Worm (Caenorhabditis elegans) whole organism, midembryonic: ENCODE measurements around the gene C17C3.5.

Source experiments
- T22C8.4 ChIP-seq: fragments of 200-800 bp; sonication (Bioruptor generic); IDR thresholded peaks from 2 replicates; pipeline ENCODE4 v1.3.6; 2022; ENCODE audit warnings: missing genetic modification characterization, missing compliant biosample characterization
- cog-1 ChIP-seq: sonication (generic microtip); optimal IDR thresholded peaks from 2 replicates; lab custom pipeline; 2016; ENCODE audit warnings: missing genetic modification characterization, missing compliant biosample characterization
- flt-1 ChIP-seq: fragments of 200-800 bp; sonication (Bioruptor generic); IDR thresholded peaks from 2 replicates; pipeline ENCODE4 v1.3.6; 2022; ENCODE audit warnings: missing genetic modification characterization, missing compliant biosample characterization
- klf-2 ChIP-seq: fragments of 200-800 bp; sonication (Bioruptor generic); conservative IDR thresholded peaks from 2 replicates; pipeline ENCODE4 v1.3.6; 2022; ENCODE audit warnings: missing genetic modification reagents, missing genetic modification characterization, missing compliant biosample characterization
- med-1 ChIP-seq: sonication (generic microtip); optimal IDR thresholded peaks from 2 replicates; lab custom pipeline; 2017; ENCODE audit warnings: missing genetic modification characterization, mild to moderate bottlenecking, missing compliant biosample characterization, antibody characterized with exemption, missing genetic modification reagents; ENCODE audit not compliant: insufficient read depth
- ref-1 ChIP-seq: fragments of 200-800 bp; sonication (Bioruptor generic); conservative IDR thresholded peaks from 2 replicates; pipeline ENCODE4 v1.3.6; 2022; ENCODE audit warnings: missing genetic modification reagents, missing genetic modification characterization, missing compliant biosample characterization
- tab-1 ChIP-seq: fragments of 200-800 bp; sonication (Bioruptor generic); IDR thresholded peaks from 2 replicates; pipeline ENCODE4 v1.3.6; 2022; ENCODE audit warnings: missing genetic modification characterization, missing compliant biosample characterization
- ztf-23 ChIP-seq: fragments of 200-800 bp; sonication (Bioruptor generic); IDR thresholded peaks from 2 replicates; pipeline ENCODE4 v1.3.6; 2022; ENCODE audit warnings: missing genetic modification reagents, missing genetic modification characterization, missing compliant biosample characterization
- ztf-29 ChIP-seq: fragments of 200-800 bp; sonication (Bioruptor generic); IDR thresholded peaks from 2 replicates; pipeline ENCODE4 v1.3.6; 2022; ENCODE audit warnings: missing genetic modification reagents, missing genetic modification characterization, missing compliant biosample characterization

The C17C3.5 gene

DNA sequence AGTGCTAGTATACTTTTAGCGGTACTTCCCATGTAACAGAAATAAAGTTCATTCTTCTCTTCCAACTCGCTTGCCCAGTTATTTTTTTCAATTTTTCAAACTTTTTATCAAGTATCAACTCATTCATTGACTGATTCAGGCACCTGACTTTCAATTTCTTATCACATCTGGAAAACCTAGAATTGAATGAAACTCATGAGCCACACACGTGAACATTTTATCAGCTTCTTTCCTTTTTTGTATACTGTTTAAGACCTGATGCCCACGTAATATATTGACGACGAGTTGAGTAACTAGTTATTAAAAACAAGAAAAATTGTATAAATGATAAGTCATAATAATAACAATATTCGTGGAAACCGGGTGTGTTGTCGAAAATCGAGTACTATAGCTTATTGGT is 1.9 kb downstream of the C17C3.5 start:
- TF ChIP-seq med-1 (GFP tag; lab: Kevin White, UChicago) (no peak), T22C8.4 (GFP tag; lab: Robert Waterston, UW) (no peak)

DNA sequence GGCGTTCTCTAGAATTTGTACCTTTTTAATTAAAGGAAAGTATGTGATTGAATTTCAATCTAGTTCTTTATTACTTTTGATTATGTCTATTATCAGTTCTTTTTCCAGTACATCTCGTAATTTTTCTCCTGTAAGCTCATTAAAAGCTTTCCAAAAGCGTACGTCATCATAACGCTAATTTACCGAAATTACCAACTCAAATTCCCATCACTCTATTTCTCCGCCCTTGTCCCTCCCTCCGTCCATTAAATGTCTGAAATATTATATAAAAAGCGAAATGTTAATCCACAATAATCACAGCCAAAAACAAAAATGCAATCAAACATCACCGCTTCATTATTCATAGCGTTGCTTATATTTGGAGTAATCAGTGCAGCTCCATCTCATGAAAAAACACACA is 2.7 kb downstream of the C17C3.5 start, which contains the start of gene ins-12:
ins-12 (plus strand) TSS at position 301 of the 400 bp plus-strand sequence.
- TF ChIP-seq cog-1 (tag; lab: Kevin White, UChicago) (no peak), tab-1 (no peak), flt-1 (no peak), T22C8.4 (GFP tag; lab: Robert Waterston, UW) (no peak), med-1 (GFP tag; lab: Kevin White, UChicago) (no peak), ztf-29 (GFP tag; lab: Robert Waterston, UW) (no peak), klf-2 (GFP tag; lab: Robert Waterston, UW) (no peak), ref-1 (no peak), ztf-23 (GFP tag; lab: Robert Waterston, UW) (no peak)

DNA sequence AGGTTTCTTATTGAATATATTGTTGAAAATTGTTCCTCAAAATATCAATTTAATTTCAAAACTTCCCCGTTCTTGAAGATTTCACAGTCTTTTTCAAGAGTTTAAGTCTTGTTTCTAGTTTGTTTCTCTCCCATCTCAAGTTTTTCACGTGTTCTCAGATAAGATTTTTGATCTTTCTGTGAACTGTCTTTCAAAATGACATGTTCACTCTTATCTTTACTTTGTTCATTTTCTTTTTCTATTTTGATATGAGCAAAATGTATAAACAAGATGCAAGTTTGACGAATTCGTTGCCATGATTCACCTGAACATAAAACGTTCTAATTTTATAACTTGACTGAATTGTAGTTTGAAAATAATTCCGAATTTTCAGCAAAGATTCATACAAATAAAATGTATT is 3.2 kb downstream of the C17C3.5 start:
- no peak for TF ChIP-seq med-1 (GFP tag; lab: Kevin White, UChicago)
- no peak for TF ChIP-seq cog-1 (tag; lab: Kevin White, UChicago)
- no peak for TF ChIP-seq tab-1
- no peak for TF ChIP-seq flt-1
- TF ChIP-seq klf-2 (GFP tag; lab: Robert Waterston, UW): no peak
- TF ChIP-seq T22C8.4 (GFP tag; lab: Robert Waterston, UW): no peak
- TF ChIP-seq ref-1: no peak
- TF ChIP-seq ztf-23 (GFP tag; lab: Robert Waterston, UW): no peak
- no peak for TF ChIP-seq ztf-29 (GFP tag; lab: Robert Waterston, UW)

DNA sequence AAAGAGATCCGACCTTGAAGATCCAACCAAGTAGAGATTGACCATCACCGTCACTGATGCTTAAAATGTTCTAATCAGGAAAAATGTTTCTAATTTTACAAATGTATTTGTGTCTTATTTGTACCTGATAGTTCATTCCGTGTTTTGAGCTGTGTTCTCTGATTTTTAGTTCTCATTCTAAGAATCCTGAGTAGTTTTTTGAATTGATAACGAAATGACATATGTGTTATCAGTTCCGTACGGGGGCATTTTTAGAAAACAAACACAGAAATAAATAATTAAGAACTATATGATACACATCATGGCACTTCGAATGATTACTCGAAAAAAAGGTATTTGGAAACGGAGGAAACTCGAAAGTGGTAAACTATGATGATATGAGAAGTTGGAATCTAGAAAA is 3.9 kb downstream of the C17C3.5 start:
- TF ChIP-seq med-1 (GFP tag; lab: Kevin White, UChicago) (no peak), ref-1 (no peak), flt-1 (no peak), ztf-29 (GFP tag; lab: Robert Waterston, UW) (no peak), cog-1 (tag; lab: Kevin White, UChicago) (no peak), ztf-23 (GFP tag; lab: Robert Waterston, UW) (no peak), T22C8.4 (GFP tag; lab: Robert Waterston, UW) (no peak), klf-2 (GFP tag; lab: Robert Waterston, UW) (no peak), tab-1 (no peak)

DNA sequence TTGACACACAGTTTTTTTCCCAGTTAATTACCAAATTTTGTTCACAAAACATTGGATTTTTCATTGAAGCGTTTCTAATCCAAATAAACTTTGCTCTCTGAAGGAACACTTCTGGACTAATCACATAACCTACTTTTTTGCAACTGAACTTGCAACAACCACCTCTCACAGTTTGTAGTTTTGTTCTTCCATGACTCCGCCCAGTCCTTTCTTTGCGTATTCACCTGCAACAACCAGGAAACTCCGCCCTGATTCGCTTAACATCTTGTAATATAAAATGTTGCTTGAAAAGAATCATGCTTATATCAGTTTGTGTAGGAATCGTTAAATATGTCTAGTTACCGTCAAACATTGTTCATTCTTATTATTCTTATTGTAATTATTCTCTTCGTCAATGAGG is 4.8 kb downstream of the C17C3.5 start, which contains the start of gene ins-11:
ins-11 (plus strand) TSS at position 301 of the 400 bp plus-strand sequence.
- no peak for TF ChIP-seq T22C8.4 (GFP tag; lab: Robert Waterston, UW)
- no peak for TF ChIP-seq ztf-29 (GFP tag; lab: Robert Waterston, UW)
- no peak for TF ChIP-seq ztf-23 (GFP tag; lab: Robert Waterston, UW)

DNA sequence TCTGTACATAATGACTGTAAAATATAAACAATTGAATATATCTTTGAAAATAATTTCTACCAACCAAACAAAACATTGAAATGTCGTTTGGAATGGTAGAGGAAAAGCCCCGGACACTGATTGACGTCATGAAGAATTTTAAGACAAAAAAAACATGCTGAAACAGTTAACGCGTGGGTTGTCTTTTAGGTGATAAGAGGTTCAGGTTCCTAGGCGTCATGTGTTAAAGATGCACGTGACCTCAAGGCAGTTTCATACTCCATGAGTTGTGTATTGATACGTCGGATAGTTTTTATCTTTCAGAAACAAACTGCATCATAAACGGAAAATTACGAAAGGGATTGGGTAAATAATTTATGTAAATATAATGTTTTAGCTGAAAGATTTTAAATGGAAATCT is 5.5 kb downstream of the C17C3.5 start:
- TF ChIP-seq tab-1 (no peak), klf-2 (GFP tag; lab: Robert Waterston, UW) (no peak), ref-1 (no peak), flt-1 (no peak), med-1 (GFP tag; lab: Kevin White, UChicago) (no peak), ztf-29 (GFP tag; lab: Robert Waterston, UW) (no peak), T22C8.4 (GFP tag; lab: Robert Waterston, UW) (no peak), cog-1 (tag; lab: Kevin White, UChicago) (no peak), ztf-23 (GFP tag; lab: Robert Waterston, UW) (no peak)

DNA sequence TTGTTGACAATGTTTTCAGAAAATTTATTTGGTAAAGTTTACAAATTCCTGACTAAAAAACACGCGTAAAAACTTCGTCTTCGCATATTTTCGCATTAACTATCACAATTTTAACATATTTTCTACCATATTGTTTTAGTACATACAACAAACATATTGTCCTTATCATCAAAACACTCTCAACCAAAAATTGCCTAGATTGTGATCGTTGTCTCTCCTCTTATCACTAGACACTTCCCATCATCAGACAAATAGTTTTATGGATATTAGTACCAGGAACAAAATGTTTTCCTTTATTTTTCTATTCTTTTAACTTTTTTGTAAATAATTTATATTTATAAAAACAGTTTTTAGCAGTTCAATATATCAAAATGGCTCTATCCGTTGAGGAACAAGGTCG is 9.8 kb downstream of the C17C3.5 start, which contains the start of gene C17C3.3:
C17C3.3 (plus strand) TSS at position 346 of the 400 bp plus-strand sequence.
- no peak for TF ChIP-seq ztf-23 (GFP tag; lab: Robert Waterston, UW)

DNA sequence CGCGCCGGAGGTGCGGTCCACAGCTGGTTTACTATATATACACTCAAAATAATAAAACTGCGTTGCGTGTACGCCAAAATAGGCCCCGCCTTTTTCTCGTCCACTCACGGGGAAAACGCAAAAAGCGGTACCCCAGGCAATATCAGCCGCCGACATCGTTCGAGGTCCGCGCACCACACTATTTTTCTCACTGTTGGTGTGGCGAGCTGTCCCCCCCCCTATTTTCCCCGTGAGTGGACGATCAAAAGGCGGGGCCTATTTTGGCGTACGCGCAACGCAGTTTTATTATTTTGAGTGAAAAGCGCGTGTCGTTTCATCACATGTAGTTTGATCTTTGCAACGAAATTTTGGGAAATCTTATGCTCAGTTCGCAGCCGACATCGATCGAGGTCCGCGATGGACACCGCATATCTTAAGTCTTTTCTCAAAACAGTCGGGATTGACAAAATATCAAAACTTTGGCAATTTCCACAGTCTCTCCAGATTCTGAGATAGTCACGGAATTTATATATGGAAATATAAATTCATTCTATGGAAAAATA is 13.5 kb downstream of the C17C3.5 start:
- TF ChIP-seq cog-1 (tag; lab: Kevin White, UChicago) (no peak), T22C8.4 (GFP tag; lab: Robert Waterston, UW) (no peak), med-1 (GFP tag; lab: Kevin White, UChicago) (no peak), flt-1 (0 out of 2 replicates have a peak, but pooled peaks have one; percentile 45)

DNA sequence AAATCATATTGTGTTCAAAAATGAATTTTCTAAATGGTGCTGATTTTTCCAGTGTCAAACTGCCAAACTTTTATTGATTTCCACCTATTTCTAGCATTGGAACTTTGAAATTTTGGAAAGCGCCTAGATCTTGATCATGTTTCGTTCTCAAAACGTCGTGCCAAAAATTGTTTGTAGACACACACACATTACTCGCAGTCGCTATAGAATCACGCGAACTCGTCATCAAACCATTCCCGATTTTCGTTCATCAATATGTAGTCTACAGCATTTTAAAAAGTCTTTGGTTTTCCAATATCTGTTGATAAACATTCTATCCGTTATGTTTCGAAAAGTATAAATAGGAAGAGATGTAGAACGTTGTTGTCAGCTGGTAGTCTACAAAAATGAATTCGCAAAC is 18.7 kb downstream of the C17C3.5 start, which contains the start of the genes C17C3.1 and C17C3.15:
C17C3.1 (plus strand) TSS at position 301 of the 400 bp plus-strand sequence.
C17C3.15 (plus strand) TSS at position 383 of the 400 bp plus-strand sequence.
- TF ChIP-seq tab-1 (no peak), med-1 (GFP tag; lab: Kevin White, UChicago) (no peak), ztf-23 (GFP tag; lab: Robert Waterston, UW) (no peak), T22C8.4 (GFP tag; lab: Robert Waterston, UW) (no peak), flt-1 (no peak), klf-2 (GFP tag; lab: Robert Waterston, UW) (no peak), ztf-29 (GFP tag; lab: Robert Waterston, UW) (no peak), ref-1 (no peak), cog-1 (tag; lab: Kevin White, UChicago) (no peak)

DNA sequence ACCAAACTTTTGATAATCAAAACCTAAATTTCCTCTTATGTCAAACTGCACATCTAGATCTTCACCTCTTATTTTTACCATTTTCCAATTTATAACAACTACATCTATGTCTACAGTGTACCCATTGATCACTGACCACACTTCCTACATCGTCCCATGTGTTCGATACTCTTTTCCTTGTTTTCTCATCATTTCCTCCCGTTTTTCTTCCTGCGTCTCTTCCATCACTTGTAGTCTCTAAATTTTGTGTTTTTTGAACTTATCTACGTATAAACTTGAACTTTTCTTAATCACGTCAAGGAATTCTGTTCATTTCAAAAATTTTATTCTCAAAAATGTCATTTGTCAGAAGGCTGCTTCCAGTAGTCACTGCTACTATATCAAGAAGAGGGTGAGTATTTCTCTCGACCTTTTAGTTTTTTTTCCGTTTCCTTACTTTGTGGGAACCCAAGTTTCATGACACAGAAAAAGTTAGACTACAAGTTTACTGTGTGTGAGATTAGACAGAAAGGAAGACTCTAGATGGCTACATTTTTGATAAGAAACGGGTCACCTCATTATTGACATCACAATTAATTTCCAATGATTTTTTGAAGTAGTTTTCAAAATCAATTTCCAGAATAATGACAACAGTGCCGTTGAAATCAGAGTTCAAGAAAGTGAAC is 20.6 kb downstream of the C17C3.5 start:
- TF ChIP-seq flt-1 (no peak), T22C8.4 (GFP tag; lab: Robert Waterston, UW) (no peak), klf-2 (GFP tag; lab: Robert Waterston, UW) (no peak)
